Worm (Caenorhabditis elegans) whole organism, late embryonic: ENCODE results near the gene C17C3.6.

Experiments
- C08G9.2 ChIP-seq: sonication (generic microtip); optimal IDR thresholded peaks from 2 replicates; lab custom pipeline; 2016; ENCODE audit warnings: mild to moderate bottlenecking, missing genetic modification characterization, moderate library complexity, missing compliant biosample characterization
- ama-1 ChIP-seq: fragments of 150-350 bp; optimal IDR thresholded peaks from 2 replicates; lab custom pipeline; 2014
- ceh-22 ChIP-seq: sonication (generic microtip); optimal IDR thresholded peaks from 2 replicates; lab custom pipeline; 2017; ENCODE audit warnings: missing biosample characterization, missing genetic modification characterization
- ceh-24 ChIP-seq: sonication (generic microtip); optimal IDR thresholded peaks from 2 replicates; lab custom pipeline; 2016; ENCODE audit warnings: mild to moderate bottlenecking, missing genetic modification characterization, missing compliant biosample characterization
- ceh-9 ChIP-seq: sonication (generic microtip); optimal IDR thresholded peaks from 2 replicates; lab custom pipeline; 2016; ENCODE audit warnings: mild to moderate bottlenecking, missing genetic modification characterization, inconsistent platforms, missing compliant biosample characterization
- dmd-4 ChIP-seq: sonication (generic microtip); optimal IDR thresholded peaks from 2 replicates; lab custom pipeline; 2016; ENCODE audit warnings: borderline replicate concordance, missing genetic modification characterization, missing compliant biosample characterization
- elt-2 ChIP-seq: sonication (generic microtip); optimal IDR thresholded peaks from 2 replicates; lab custom pipeline; 2016; ENCODE audit warnings: missing genetic modification reagents, missing genetic modification characterization, missing compliant biosample characterization
- ets-4 ChIP-seq: sonication (generic microtip); optimal IDR thresholded peaks from 2 replicates; lab custom pipeline; 2016; ENCODE audit warnings: missing genetic modification characterization, missing compliant biosample characterization
- hlh-15 ChIP-seq: sonication (generic microtip); optimal IDR thresholded peaks from 2 replicates; lab custom pipeline; 2016; ENCODE audit warnings: missing genetic modification characterization, missing compliant biosample characterization
- npax-4 ChIP-seq: sonication (generic microtip); optimal IDR thresholded peaks from 2 replicates; lab custom pipeline; 2016; ENCODE audit warnings: missing genetic modification characterization, missing compliant biosample characterization
- pax-1 ChIP-seq: fragments of 150-350 bp; optimal IDR thresholded peaks from 2 replicates; lab custom pipeline; 2014; ENCODE audit warnings: missing biosample characterization, missing genetic modification characterization
- pha-4 ChIP-seq: fragments of 150-350 bp; optimal IDR thresholded peaks from 2 replicates; lab custom pipeline; 2018; ENCODE audit warnings: missing biosample characterization, missing genetic modification reagents, missing genetic modification characterization
- sox-4 ChIP-seq: sonication (generic microtip); optimal IDR thresholded peaks from 2 replicates; lab custom pipeline; 2017; ENCODE audit warnings: mild to moderate bottlenecking, missing genetic modification characterization, inconsistent platforms, missing compliant biosample characterization
- tbx-2 ChIP-seq: sonication (generic microtip); optimal IDR thresholded peaks from 2 replicates; lab custom pipeline; 2016; ENCODE audit warnings: missing genetic modification characterization, missing compliant biosample characterization

DNA sequence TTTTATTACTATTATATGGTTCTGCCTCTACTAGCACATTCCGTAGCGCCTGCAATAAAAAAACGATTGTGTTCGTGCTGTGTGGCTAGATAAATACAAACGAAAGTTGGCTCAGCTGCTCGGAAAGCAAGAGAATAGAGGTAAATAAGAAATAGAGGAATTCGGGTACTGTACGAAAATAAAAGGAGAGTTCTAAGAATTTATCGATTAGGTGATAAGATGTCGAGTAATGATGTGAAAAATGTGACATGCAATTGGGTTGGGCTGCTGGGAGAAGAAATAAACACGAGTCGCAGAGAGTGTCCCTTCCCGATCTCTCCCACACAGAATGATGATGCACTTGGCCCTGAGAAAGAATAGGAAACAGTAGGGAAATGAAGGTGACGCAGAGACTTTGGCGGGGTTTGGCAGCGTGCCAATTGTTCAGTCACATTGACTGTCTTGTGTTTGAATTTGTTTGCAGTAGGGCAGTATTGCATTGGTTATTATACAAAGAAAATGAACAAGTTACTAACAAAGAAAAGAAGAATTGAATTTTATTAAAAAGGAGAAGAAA, 43.6 kb downstream of the C17C3.6 start, which contains the start of gene cdc-14:
- TF ChIP-seq pha-4 (tag; lab: Kevin White, UChicago) (no peak), sox-4 (tag; lab: Kevin White, UChicago) (no peak), hlh-15 (tag; lab: Kevin White, UChicago) (no peak), dmd-4 (no peak), elt-2 (tag; lab: Kevin White, UChicago) (peak; percentile 57), pax-1 (tag; lab: Kevin White, UChicago) (no peak), tbx-2 (tag; lab: Kevin White, UChicago) (peak; percentile 76), npax-4 (no peak), ceh-22 (tag; lab: Kevin White, UChicago) (no peak), ceh-9 (tag; lab: Kevin White, UChicago) (no peak), C08G9.2 (tag; lab: Kevin White, UChicago) (no peak), ets-4 (no peak), ceh-24 (no peak), ama-1 (lab: Kevin White, UChicago) (no peak)
